Worm (Caenorhabditis elegans): Measurements from ENCODE around the gene tbx-9.

ce11 chrIII:10359916-10360315, 18.3 kb upstream of the tbx-9 start:
- TF ChIP-seq hlh-8 (tag; optimal IDR thresholded peaks at IDR 0.05), result no peak
- no peak for TF ChIP-seq dve-1 (tag; optimal IDR thresholded peaks at IDR 0.05)
- no peak for TF ChIP-seq madf-2 (tag; optimal IDR thresholded peaks at IDR 0.05)
- TF ChIP-seq fkh-10 (GFP tag; optimal IDR thresholded peaks at IDR 0.05), result no peak
- no peak for TF ChIP-seq tbx-2 (tag; optimal IDR thresholded peaks at IDR 0.05)
- TF ChIP-seq pha-2 (tag; optimal IDR thresholded peaks at IDR 0.05), result no peak
